Worm (Caenorhabditis elegans): ENCODE results near the gene mrps-9.

Gene mrps-9

ce11 chrIII:8247051-8247450 is 18.8 kb upstream of the mrps-9 start, which contains the start of gene C02F5.13 (continued):
- TF ChIP-seq ama-1 (optimal IDR thresholded peaks at IDR 0.05) (no peak), ama-1 (GFP tag; optimal IDR thresholded peaks at IDR 0.05) (no peak), lin-54 (GFP tag; optimal IDR thresholded peaks at IDR 0.05) (no peak), Y56A3A.18 (GFP tag; IDR thresholded peaks at IDR 0.05) (no peak), ceh-100 (GFP tag; IDR thresholded peaks at IDR 0.05) (no peak)

ce11 chrIII:8249381-8249780 is 16.5 kb upstream of the mrps-9 start, which contains the start of the genes C02F5.10 and C02F5.2:
TSS of gene C02F5.10 (minus strand) at chrIII:8249481.
TSS of gene C02F5.2 (plus strand) at chrIII:8249619.
- no peak for TF ChIP-seq nfya-2 (GFP tag; IDR thresholded peaks at IDR 0.05)
- TF ChIP-seq nhr-27 (tag; optimal IDR thresholded peaks at IDR 0.05): no peak
- no peak for TF ChIP-seq lsl-1 (GFP tag; optimal IDR thresholded peaks at IDR 0.05)
- no peak for TF ChIP-seq aptf-3 (GFP tag; IDR thresholded peaks at IDR 0.05)
- no peak for TF ChIP-seq nhr-90 (tag; optimal IDR thresholded peaks at IDR 0.05)
- TF ChIP-seq snpc-1.3 (tag; optimal IDR thresholded peaks at IDR 0.05; ENCODE audit: insufficient read depth): no peak
- TF ChIP-seq Y53F4B.3 (GFP tag; IDR thresholded peaks at IDR 0.05): no peak
- no peak for TF ChIP-seq ztf-3 (GFP tag; optimal IDR thresholded peaks at IDR 0.05)
- no peak for TF ChIP-seq sea-2 (GFP tag; IDR thresholded peaks at IDR 0.05)
- no peak for TF ChIP-seq F10E7.11 (tag; optimal IDR thresholded peaks at IDR 0.05)
- no peak for TF ChIP-seq madf-8 (GFP tag; conservative IDR thresholded peaks at IDR 0.05)
- no peak for TF ChIP-seq egl-44 (GFP tag; IDR thresholded peaks at IDR 0.05)
- TF ChIP-seq zim-3 (tag; optimal IDR thresholded peaks at IDR 0.05): no peak
- TF ChIP-seq F39B2.1 (GFP tag; IDR thresholded peaks at IDR 0.05): no peak
- TF ChIP-seq rec-8 (tag; optimal IDR thresholded peaks at IDR 0.05): no peak
- TF ChIP-seq zfh-2 (GFP tag; conservative IDR thresholded peaks at IDR 0.05): no peak
- TF ChIP-seq unc-62 (GFP tag; optimal IDR thresholded peaks at IDR 0.05): no peak
- TF ChIP-seq die-1 (tag; optimal IDR thresholded peaks at IDR 0.05): no peak
- TF ChIP-seq dpl-1 (GFP tag; optimal IDR thresholded peaks at IDR 0.05): no peak
- TF ChIP-seq nfya-1 (tag; optimal IDR thresholded peaks at IDR 0.05; ENCODE audit: borderline replicate concordance, insufficient read depth): no peak

DNA sequence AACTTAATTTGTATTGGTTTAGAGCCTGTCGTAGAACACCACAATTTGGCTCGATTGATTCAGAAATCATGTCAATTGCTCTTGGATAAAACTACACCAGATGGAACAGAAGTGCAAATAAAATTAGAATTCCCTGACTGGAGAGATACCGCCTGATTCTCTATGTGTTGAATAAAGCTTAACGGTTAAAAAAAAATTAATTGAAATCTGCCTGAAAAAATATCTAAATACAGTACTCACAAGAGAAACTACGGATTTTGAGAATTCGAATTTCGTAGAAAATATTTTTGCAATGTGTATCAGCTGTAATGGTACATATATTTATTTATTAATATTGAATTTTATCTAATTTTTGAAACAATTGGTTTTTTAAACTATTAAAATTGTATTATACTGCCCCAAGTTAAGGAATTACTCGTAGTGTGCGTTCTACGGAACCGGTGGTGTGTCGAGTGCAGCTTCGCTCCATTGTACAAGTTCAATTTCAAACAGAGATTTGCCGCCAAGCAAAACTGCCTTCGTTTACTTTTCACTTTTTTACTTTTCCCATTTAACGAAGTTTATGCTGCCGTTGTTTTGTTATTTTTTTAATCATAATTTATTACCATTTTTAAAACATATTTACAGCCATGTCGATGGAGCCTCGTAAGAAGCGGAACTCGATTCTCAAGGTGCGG is 15.7 kb upstream of the mrps-9 start, which contains the start of gene knl-1:
Gene knl-1 (plus strand): TSS at position 626 of the 677 bp plus-strand sequence.
- TF ChIP-seq ztf-28 (GFP tag; IDR thresholded peaks at IDR 0.05): 0 out of 2 replicates have a peak, but pooled peaks have one; percentile 63
- TF ChIP-seq lin-35 (GFP tag; optimal IDR thresholded peaks at IDR 0.05): peak in 1 of 3 experiments; percentile 21
- TF ChIP-seq efl-1 (GFP tag; optimal IDR thresholded peaks at IDR 0.05): peak; percentile 90
- peak; percentile 30 for TF ChIP-seq ceh-27 (GFP tag; optimal IDR thresholded peaks at IDR 0.05)
- TF ChIP-seq zfh-2 (GFP tag; conservative IDR thresholded peaks at IDR 0.05): no peak
- no peak for TF ChIP-seq ztf-3 (GFP tag; optimal IDR thresholded peaks at IDR 0.05)
- peak; percentile 44 for TF ChIP-seq F33H1.4 (GFP tag; IDR thresholded peaks at IDR 0.05)
- TF ChIP-seq let-526 (GFP tag; IDR thresholded peaks at IDR 0.05): 0 out of 2 replicates have a peak, but pooled peaks have one; percentile 35
- no peak for TF ChIP-seq hlh-26 (GFP tag; conservative IDR thresholded peaks at IDR 0.05)
- no peak for TF ChIP-seq snpc-4 (GFP tag; optimal IDR thresholded peaks at IDR 0.05)
- TF ChIP-seq snpc-4 (tag; optimal IDR thresholded peaks at IDR 0.05): peak in 1 of 4 experiments; percentile 59
- TF ChIP-seq ztf-25 (GFP tag; IDR thresholded peaks at IDR 0.05): 0 out of 2 replicates have a peak, but pooled peaks have one; percentile 59
- peak; percentile 69 for TF ChIP-seq madf-6 (GFP tag; IDR thresholded peaks at IDR 0.05)
- TF ChIP-seq dpl-1 (GFP tag; optimal IDR thresholded peaks at IDR 0.05): peak; percentile 79
- TF ChIP-seq K11D2.4 (GFP tag; IDR thresholded peaks at IDR 0.05): no peak
- TF ChIP-seq lin-54 (GFP tag; optimal IDR thresholded peaks at IDR 0.05): peak; percentile 68
- no peak for TF ChIP-seq tlf-1 (GFP tag; optimal IDR thresholded peaks at IDR 0.05)
- peak; percentile 42 for TF ChIP-seq ztf-18 (tag; optimal IDR thresholded peaks at IDR 0.05)
- peak; percentile 63; the same call in 1 of the 2 replicates for TF ChIP-seq attf-3 (GFP tag; conservative IDR thresholded peaks at IDR 0.05)
- TF ChIP-seq xnd-1 (tag; optimal IDR thresholded peaks at IDR 0.05): no peak
- peak; percentile 45; the same call in 1 of the 2 replicates for TF ChIP-seq rcor-1 (GFP tag; IDR thresholded peaks at IDR 0.05)
- TF ChIP-seq ceh-58 (GFP tag; IDR thresholded peaks at IDR 0.05): no peak
- TF ChIP-seq mcd-1 (GFP tag; IDR thresholded peaks at IDR 0.05): peak; percentile 80
- peak; percentile 46; the same call in 1 of the 2 replicates for TF ChIP-seq hmg-1.2 (GFP tag; IDR thresholded peaks at IDR 0.05)
